Worm (Caenorhabditis elegans) whole organism, L2 larva: ENCODE data around the gene ugtp-1.

ENCODE experiments used
- C34F6.9 ChIP-seq: fragments of 150-350 bp; optimal IDR thresholded peaks from 2 replicates; lab custom pipeline; 2014; ENCODE audit warnings: missing biosample characterization, missing genetic modification characterization
- F13H6.1 ChIP-seq: sonication (generic microtip); optimal IDR thresholded peaks from 2 replicates; lab custom pipeline; 2016; ENCODE audit warnings: missing genetic modification characterization, missing compliant biosample characterization
- R02D3.7 ChIP-seq: fragments of 150-350 bp; optimal IDR thresholded peaks from 2 replicates; lab custom pipeline; 2014; ENCODE audit warnings: missing biosample characterization, missing genetic modification characterization
- ZK546.5 ChIP-seq: sonication (generic microtip); optimal IDR thresholded peaks from 2 replicates; lab custom pipeline; 2017; ENCODE audit warnings: missing biosample characterization, missing genetic modification characterization
- aly-2 ChIP-seq: fragments of 150-350 bp; optimal IDR thresholded peaks from 2 replicates; lab custom pipeline; 2014; ENCODE audit warnings: missing biosample characterization, missing genetic modification characterization
- blmp-1 ChIP-seq: sonication (generic microtip); optimal IDR thresholded peaks from 2 replicates; lab custom pipeline; 2017; ENCODE audit warnings: missing genetic modification characterization, mild to moderate bottlenecking, missing compliant biosample characterization, antibody characterized with exemption, moderate library complexity; ENCODE audit not compliant: insufficient read depth
- ceh-82 ChIP-seq: fragments of 150-350 bp; optimal IDR thresholded peaks from 2 replicates; lab custom pipeline; 2014; ENCODE audit warnings: missing biosample characterization, missing genetic modification characterization
- crh-2 ChIP-seq: sonication (generic microtip); optimal IDR thresholded peaks from 2 replicates; lab custom pipeline; 2017; ENCODE audit warnings: missing biosample characterization, missing genetic modification characterization
- dmd-4 ChIP-seq: sonication (generic microtip); optimal IDR thresholded peaks from 2 replicates; lab custom pipeline; 2017; ENCODE audit warnings: missing biosample characterization, missing genetic modification characterization
- elt-1 ChIP-seq: fragments of 150-350 bp; optimal IDR thresholded peaks from 2 replicates; lab custom pipeline; 2014; ENCODE audit warnings: missing biosample characterization, missing genetic modification characterization
- elt-3 ChIP-seq: sonication (generic microtip); optimal IDR thresholded peaks from 2 replicates; lab custom pipeline; 2017; ENCODE audit warnings: missing biosample characterization, missing genetic modification characterization
- gmeb-1 ChIP-seq: fragments of 150-350 bp; optimal IDR thresholded peaks from 2 replicates; lab custom pipeline; 2014; ENCODE audit warnings: missing biosample characterization, missing genetic modification characterization
- lin-11 ChIP-seq: fragments of 150-350 bp; sonication (generic microtip); optimal IDR thresholded peaks from 2 replicates; lab custom pipeline; 2014; ENCODE audit warnings: missing biosample characterization, missing genetic modification characterization, inconsistent platforms, mixed read lengths
- lin-13 ChIP-seq: fragments of 150-350 bp; optimal IDR thresholded peaks from 2 replicates; lab custom pipeline; 2014; ENCODE audit warnings: missing biosample characterization, missing genetic modification reagents, missing genetic modification characterization
- lsy-2 ChIP-seq, 2 experiments: fragments of 150-350 bp in 1 of 2; sonication (generic microtip) in 1 of 2; optimal IDR thresholded peaks; 2 replicates each; lab custom pipeline; 2014 to 2017; ENCODE audit warnings: missing biosample characterization in 2 of 2, missing genetic modification characterization in 2 of 2
- mab-5 ChIP-seq: fragments of 150-350 bp; optimal IDR thresholded peaks from 2 replicates; lab custom pipeline; 2014; ENCODE audit warnings: missing biosample characterization, missing genetic modification characterization
- mbf-1 ChIP-seq: sonication (generic microtip); optimal IDR thresholded peaks from 2 replicates; lab custom pipeline; 2017; ENCODE audit warnings: missing biosample characterization, missing genetic modification characterization
- mdl-1 ChIP-seq, 2 experiments: fragments of 150-350 bp in 1 of 2; sonication (generic microtip) in 1 of 2; optimal IDR thresholded peaks; 2 replicates each; lab custom pipeline; 2017; ENCODE audit warnings: missing biosample characterization in 2 of 2, missing genetic modification characterization in 2 of 2
- nhr-10 ChIP-seq: sonication (generic microtip); optimal IDR thresholded peaks from 2 replicates; lab custom pipeline; 2017; ENCODE audit warnings: missing biosample characterization, missing genetic modification characterization
- nhr-11 ChIP-seq: fragments of 150-350 bp; optimal IDR thresholded peaks from 2 replicates; lab custom pipeline; 2014; ENCODE audit warnings: missing biosample characterization, missing genetic modification characterization
- nhr-12 ChIP-seq: fragments of 150-350 bp; optimal IDR thresholded peaks from 2 replicates; lab custom pipeline; 2014; ENCODE audit warnings: missing biosample characterization, missing genetic modification characterization
- nhr-129 ChIP-seq: fragments of 150-350 bp; optimal IDR thresholded peaks from 2 replicates; lab custom pipeline; 2014; ENCODE audit warnings: missing biosample characterization, missing genetic modification characterization
- nhr-23 ChIP-seq: fragments of 150-350 bp; optimal IDR thresholded peaks from 2 replicates; lab custom pipeline; 2014; ENCODE audit warnings: missing biosample characterization, missing genetic modification reagents, missing genetic modification characterization
- nhr-25 ChIP-seq: fragments of 150-350 bp; sonication (generic microtip); optimal IDR thresholded peaks from 3 replicates; lab custom pipeline; 2014; ENCODE audit warnings: missing biosample characterization, missing genetic modification characterization
- nhr-6 ChIP-seq: fragments of 150-350 bp; optimal IDR thresholded peaks from 2 replicates; lab custom pipeline; 2014; ENCODE audit warnings: missing biosample characterization, missing genetic modification characterization
- nhr-77 ChIP-seq: fragments of 150-350 bp; optimal IDR thresholded peaks from 2 replicates; lab custom pipeline; 2014; ENCODE audit warnings: missing biosample characterization, missing genetic modification characterization
- peb-1 ChIP-seq: fragments of 150-350 bp; optimal IDR thresholded peaks from 2 replicates; lab custom pipeline; 2014; ENCODE audit warnings: missing biosample characterization, missing genetic modification characterization
- sem-4 ChIP-seq: fragments of 150-350 bp; optimal IDR thresholded peaks from 2 replicates; lab custom pipeline; 2014; ENCODE audit warnings: missing biosample characterization, missing genetic modification reagents, missing genetic modification characterization
- skn-1 ChIP-seq: sonication (generic microtip); optimal IDR thresholded peaks from 2 replicates; lab custom pipeline; 2017; ENCODE audit warnings: missing biosample characterization, missing genetic modification characterization
- sma-3 ChIP-seq: sonication (generic microtip); optimal IDR thresholded peaks from 2 replicates; lab custom pipeline; 2016; ENCODE audit warnings: missing genetic modification reagents, missing genetic modification characterization, missing compliant biosample characterization
- sma-9 ChIP-seq, 2 experiments: fragments of 150-350 bp in 1 of 2; sonication (generic microtip) in 1 of 2; optimal IDR thresholded peaks; 2 replicates each; lab custom pipeline; 2014 to 2016; ENCODE audit warnings: missing genetic modification characterization in 2 of 2, mild to moderate bottlenecking in 1 of 2, missing biosample characterization in 1 of 2, missing compliant biosample characterization in 1 of 2, missing genetic modification reagents in 1 of 2, moderate library complexity in 1 of 2
- snpc-4 ChIP-seq: fragments of 150-350 bp; optimal IDR thresholded peaks from 2 replicates; lab custom pipeline; 2014; ENCODE audit warnings: missing biosample characterization, missing genetic modification characterization
- unc-39 ChIP-seq: fragments of 150-350 bp; optimal IDR thresholded peaks from 2 replicates; lab custom pipeline; 2014; ENCODE audit warnings: missing biosample characterization, missing genetic modification characterization
- unc-55 ChIP-seq: fragments of 150-350 bp; sonication (generic microtip); optimal IDR thresholded peaks from 3 replicates; lab custom pipeline; 2014; ENCODE audit warnings: missing biosample characterization, missing genetic modification reagents, missing genetic modification characterization
- zag-1 ChIP-seq: fragments of 150-350 bp; optimal IDR thresholded peaks from 2 replicates; lab custom pipeline; 2014; ENCODE audit warnings: missing biosample characterization, missing genetic modification characterization
- ztf-1 ChIP-seq: fragments of 200-800 bp; sonication (Bioruptor generic); conservative IDR thresholded peaks from 2 replicates; pipeline ENCODE4 v1.3.6; 2022; ENCODE audit warnings: missing genetic modification characterization, missing compliant biosample characterization
- ztf-11 ChIP-seq: sonication (generic microtip); optimal IDR thresholded peaks from 2 replicates; lab custom pipeline; 2017; ENCODE audit warnings: missing biosample characterization, missing genetic modification characterization

The ugtp-1 gene

DNA sequence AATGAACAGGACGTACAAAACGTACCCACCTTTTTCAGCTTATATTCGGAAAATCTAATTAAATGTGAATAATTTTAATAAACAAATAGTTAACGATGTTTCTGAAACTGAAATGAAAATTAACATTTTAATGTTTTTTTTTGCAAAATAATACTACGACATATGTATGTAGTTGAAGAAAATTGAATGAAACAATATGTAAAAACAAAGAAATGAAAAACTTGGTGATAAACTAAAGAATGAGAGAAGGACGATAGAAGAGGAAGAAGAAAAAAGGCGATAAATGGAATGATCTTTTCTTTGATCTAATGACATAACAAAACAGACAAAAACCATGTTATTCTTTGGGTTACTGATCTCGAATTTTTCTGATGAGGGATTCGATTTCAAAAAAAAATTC lies 40.2 kb downstream of the ugtp-1 start, which contains the start of gene B0303.11:
B0303.11 (minus strand) TSS at position 101 of the 400 bp plus-strand sequence.
- TF ChIP-seq elt-1 (tag; lab: Kevin White, UChicago): no peak
- no peak for TF ChIP-seq sma-3 (GFP tag; lab: Kevin White, UChicago)
- no peak for TF ChIP-seq skn-1 (tag; lab: Kevin White, UChicago)
- no peak for TF ChIP-seq nhr-11 (tag; lab: Kevin White, UChicago)
- TF ChIP-seq mbf-1 (tag; lab: Kevin White, UChicago): no peak
- no peak for TF ChIP-seq peb-1 (tag; lab: Kevin White, UChicago)
- no peak for TF ChIP-seq blmp-1 (tag; lab: Kevin White, UChicago)
- TF ChIP-seq ztf-11 (tag; lab: Kevin White, UChicago): no peak
- TF ChIP-seq lin-11: no peak
- no peak for TF ChIP-seq mdl-1 (tag; optimal IDR thresholded peaks at IDR 0.05; lab: Kevin White, UChicago)
- no peak for TF ChIP-seq ztf-1
- no peak for TF ChIP-seq nhr-12 (tag; lab: Kevin White, UChicago)
- no peak for TF ChIP-seq nhr-23 (tag; lab: Kevin White, UChicago)
- TF ChIP-seq ZK546.5 (tag; lab: Kevin White, UChicago): no peak
- no peak for TF ChIP-seq C34F6.9 (tag; lab: Kevin White, UChicago)
- TF ChIP-seq nhr-25 (tag; lab: Kevin White, UChicago): no peak
- TF ChIP-seq dmd-4 (tag; lab: Kevin White, UChicago): no peak
- no peak for TF ChIP-seq zag-1 (tag; lab: Kevin White, UChicago)

DNA sequence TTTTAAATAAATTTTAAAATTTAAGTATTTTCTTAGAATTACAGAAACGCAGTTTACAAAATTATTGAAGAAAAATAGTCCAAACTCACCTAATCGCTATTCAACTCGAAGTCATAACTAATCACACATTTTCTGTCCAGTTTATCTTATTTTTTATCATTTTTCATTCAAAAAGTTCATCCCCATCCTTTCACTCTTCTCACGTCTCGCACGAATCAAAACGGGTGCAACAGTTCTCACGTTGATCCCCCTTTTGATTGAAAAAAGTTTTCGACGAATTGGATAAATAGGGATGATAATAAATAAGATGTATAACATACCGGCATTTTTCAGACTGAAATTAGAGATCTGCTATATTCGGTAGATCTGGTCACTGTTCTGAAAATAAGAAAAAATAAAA lies 40.8 kb downstream of the ugtp-1 start:
- TF ChIP-seq blmp-1 (tag; lab: Kevin White, UChicago) (peak; percentile 67), sma-9 (GFP tag; optimal IDR thresholded peaks at IDR 0.05; lab: Kevin White, UChicago) (peak; percentile 48), sma-9 (tag; optimal IDR thresholded peaks at IDR 0.05; lab: Kevin White, UChicago) (no peak), lin-13 (no peak)

DNA sequence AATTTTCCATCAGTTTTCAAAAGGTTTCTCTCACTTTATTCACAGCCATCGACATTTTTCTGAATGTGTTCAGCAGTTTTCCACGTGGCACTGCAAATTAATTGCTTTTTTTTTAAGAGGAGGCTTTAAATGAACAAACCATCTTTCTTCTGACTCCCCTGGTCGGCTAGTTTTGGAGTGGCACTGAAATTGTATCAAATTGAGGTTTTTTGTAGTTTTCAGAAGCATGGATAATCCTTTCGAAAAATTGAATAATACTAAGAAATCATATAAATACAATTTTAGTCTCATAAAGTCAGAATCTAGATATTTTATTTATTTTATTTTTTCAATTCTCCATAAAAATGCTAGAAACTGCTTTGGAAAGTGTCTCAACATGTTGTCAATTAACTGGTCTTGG lies 45.7 kb downstream of the ugtp-1 start, which contains the start of gene B0303.16:
B0303.16 (plus strand) TSS at position 301 of the 400 bp plus-strand sequence.
- TF ChIP-seq lsy-2 (tag; optimal IDR thresholded peaks at IDR 0.05; lab: Kevin White, UChicago): no peak
- no peak for TF ChIP-seq snpc-4 (tag; lab: Kevin White, UChicago)
- TF ChIP-seq nhr-10: no peak
- no peak for TF ChIP-seq R02D3.7 (tag; lab: Kevin White, UChicago)
- TF ChIP-seq mab-5: no peak
- TF ChIP-seq F13H6.1: no peak
- no peak for TF ChIP-seq ZK546.5 (tag; lab: Kevin White, UChicago)
- no peak for TF ChIP-seq nhr-23 (tag; lab: Kevin White, UChicago)
- no peak for TF ChIP-seq nhr-77 (tag; lab: Kevin White, UChicago)
- TF ChIP-seq sem-4 (tag; lab: Kevin White, UChicago): no peak
- no peak for TF ChIP-seq nhr-25 (tag; lab: Kevin White, UChicago)
- TF ChIP-seq, all 48 proteins: peak for 0

DNA sequence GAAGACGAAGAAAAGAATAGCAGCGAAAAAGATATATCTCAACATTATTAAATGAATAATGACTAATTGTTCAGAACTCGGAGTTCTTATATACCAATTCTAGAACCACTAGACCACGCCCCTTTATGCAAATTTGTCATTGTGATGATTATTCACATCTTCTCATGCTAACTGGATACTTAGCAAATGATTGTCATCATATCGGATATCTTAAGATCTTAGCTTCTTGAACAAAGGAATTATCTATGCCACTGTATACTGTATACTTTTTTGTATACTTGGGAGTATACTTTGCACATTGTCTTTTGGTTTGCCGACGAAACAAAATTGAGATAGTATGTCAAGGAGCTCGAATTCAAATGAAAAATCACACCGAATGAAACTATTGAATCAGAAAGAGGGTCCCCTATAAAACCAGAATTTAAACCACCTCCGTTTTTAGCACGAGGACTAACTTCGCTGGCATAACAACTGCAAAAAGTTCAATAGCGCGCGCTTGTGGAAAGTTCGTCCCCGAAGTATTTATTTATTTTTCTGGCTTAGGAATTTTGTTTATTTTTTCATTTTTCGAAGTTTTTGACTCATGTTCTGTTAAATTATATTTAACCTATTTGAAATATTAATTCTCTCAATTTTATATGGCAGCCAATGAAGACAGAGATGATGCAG lies 50.1 kb downstream of the ugtp-1 start, which contains the start of the genes sdz-1 and vps-33.1:
sdz-1 (minus strand) TSS at position 51 of the 669 bp plus-strand sequence.
vps-33.1 (plus strand) TSS at position 639 of the 669 bp plus-strand sequence.
- no peak for TF ChIP-seq nhr-23 (tag; lab: Kevin White, UChicago)
- TF ChIP-seq skn-1 (tag; lab: Kevin White, UChicago): no peak
- no peak for TF ChIP-seq elt-3 (tag; lab: Kevin White, UChicago)
- TF ChIP-seq unc-55: peak; percentile 90
- TF ChIP-seq sma-3 (GFP tag; lab: Kevin White, UChicago): peak; percentile 1
- peak; percentile 43 for TF ChIP-seq lin-13
- TF ChIP-seq gmeb-1 (tag; lab: Kevin White, UChicago): peak; percentile 87
- TF ChIP-seq nhr-12 (tag; lab: Kevin White, UChicago): no peak
- no peak for TF ChIP-seq nhr-25 (tag; lab: Kevin White, UChicago)
- TF ChIP-seq nhr-129: peak; percentile 62
- TF ChIP-seq sma-9 (GFP tag; optimal IDR thresholded peaks at IDR 0.05; lab: Kevin White, UChicago): peak; percentile 50
- TF ChIP-seq sma-9 (tag; optimal IDR thresholded peaks at IDR 0.05; lab: Kevin White, UChicago): no peak
- no peak for TF ChIP-seq mdl-1 (tag; optimal IDR thresholded peaks at IDR 0.05; lab: Kevin White, UChicago)
- TF ChIP-seq aly-2 (tag; lab: Kevin White, UChicago): no peak
- no peak for TF ChIP-seq R02D3.7 (tag; lab: Kevin White, UChicago)
- TF ChIP-seq ZK546.5 (tag; lab: Kevin White, UChicago): no peak
- TF ChIP-seq C34F6.9 (tag; lab: Kevin White, UChicago): peak; percentile 68
- TF ChIP-seq lsy-2 (tag; optimal IDR thresholded peaks at IDR 0.05; lab: Kevin White, UChicago): peak in 1 of 2 experiments; percentile 75
- TF ChIP-seq nhr-6 (tag; lab: Kevin White, UChicago): no peak
- TF ChIP-seq unc-39: no peak
- TF ChIP-seq blmp-1 (tag; lab: Kevin White, UChicago): no peak
- TF ChIP-seq mab-5: no peak
- TF ChIP-seq crh-2: peak; percentile 4
- no peak for TF ChIP-seq ztf-1
- no peak for TF ChIP-seq ceh-82 (tag; lab: Kevin White, UChicago)
- TF ChIP-seq, all 48 proteins: peak for 9
